Worm (Caenorhabditis elegans) whole organism, late embryonic: ENCODE results near the gene gakh-1.
A peak's percentile ranks its signal among the peaks of the same experiment; 100 is the strongest.

Source experiments
- C38D4.7 ChIP-seq: fragments of 200-800 bp; sonication (Bioruptor generic); optimal IDR thresholded peaks from 2 replicates; lab custom pipeline; 2018; ENCODE audit warnings: mild to moderate bottlenecking, missing genetic modification characterization, moderate library complexity, missing compliant biosample characterization
- T23F11.4 ChIP-seq: fragments of 200-800 bp; sonication (Bioruptor generic); optimal IDR thresholded peaks from 2 replicates; lab custom pipeline; 2018; ENCODE audit warnings: mild to moderate bottlenecking, missing genetic modification characterization, missing compliant biosample characterization
- Y22D7AL.16 ChIP-seq: sonication (generic microtip); optimal IDR thresholded peaks from 2 replicates; lab custom pipeline; 2016; ENCODE audit warnings: missing genetic modification characterization, missing compliant biosample characterization
- ahr-1 ChIP-seq: sonication (generic microtip); optimal IDR thresholded peaks from 2 replicates; lab custom pipeline; 2016; ENCODE audit warnings: missing genetic modification characterization, missing compliant biosample characterization
- ama-1 ChIP-seq: fragments of 150-350 bp; optimal IDR thresholded peaks from 2 replicates; lab custom pipeline; 2014
- ceh-14 ChIP-seq: sonication (generic microtip); optimal IDR thresholded peaks from 2 replicates; lab custom pipeline; 2016; ENCODE audit warnings: missing genotype, missing genetic modification characterization, missing compliant biosample characterization
- ceh-18 ChIP-seq: sonication (generic microtip); optimal IDR thresholded peaks from 2 replicates; lab custom pipeline; 2016; ENCODE audit warnings: missing genetic modification characterization, missing compliant biosample characterization
- ceh-19 ChIP-seq: fragments of 200-800 bp; sonication (Bioruptor generic); optimal IDR thresholded peaks from 2 replicates; lab custom pipeline; 2018; ENCODE audit warnings: mild to moderate bottlenecking, missing genetic modification characterization, missing compliant biosample characterization
- ceh-22 ChIP-seq: sonication (generic microtip); optimal IDR thresholded peaks from 2 replicates; lab custom pipeline; 2017; ENCODE audit warnings: missing biosample characterization, missing genetic modification characterization
- ceh-24 ChIP-seq: sonication (generic microtip); optimal IDR thresholded peaks from 2 replicates; lab custom pipeline; 2016; ENCODE audit warnings: mild to moderate bottlenecking, missing genetic modification characterization, missing compliant biosample characterization
- ceh-31 ChIP-seq: sonication (generic microtip); optimal IDR thresholded peaks from 2 replicates; lab custom pipeline; 2016; ENCODE audit warnings: missing genetic modification characterization, missing compliant biosample characterization
- ceh-34 ChIP-seq: sonication (generic microtip); optimal IDR thresholded peaks from 2 replicates; lab custom pipeline; 2016; ENCODE audit warnings: mild to moderate bottlenecking, missing genetic modification characterization, missing compliant biosample characterization
- ceh-45 ChIP-seq: fragments of 200-800 bp; sonication (Bioruptor generic); IDR thresholded peaks from 2 replicates; pipeline ENCODE4 v1.3.6; 2022; ENCODE audit warnings: missing genetic modification reagents, missing genetic modification characterization, missing compliant biosample characterization
- ceh-48 ChIP-seq: sonication (generic microtip); optimal IDR thresholded peaks from 2 replicates; lab custom pipeline; 2016; ENCODE audit warnings: missing genetic modification characterization, inconsistent platforms, missing compliant biosample characterization
- ceh-6 ChIP-seq: fragments of 200-800 bp; sonication (Bioruptor generic); optimal IDR thresholded peaks from 2 replicates; lab custom pipeline; 2018; ENCODE audit warnings: mild to moderate bottlenecking, missing genetic modification characterization, missing compliant biosample characterization
- ceh-9 ChIP-seq: sonication (generic microtip); optimal IDR thresholded peaks from 2 replicates; lab custom pipeline; 2016; ENCODE audit warnings: mild to moderate bottlenecking, missing genetic modification characterization, inconsistent platforms, missing compliant biosample characterization
- che-1 ChIP-seq: sonication (generic microtip); optimal IDR thresholded peaks from 2 replicates; lab custom pipeline; 2016; ENCODE audit warnings: mild to moderate bottlenecking, missing genetic modification characterization, missing compliant biosample characterization
- dmd-4 ChIP-seq: sonication (generic microtip); optimal IDR thresholded peaks from 2 replicates; lab custom pipeline; 2016; ENCODE audit warnings: borderline replicate concordance, missing genetic modification characterization, missing compliant biosample characterization
- eyg-1 ChIP-seq: sonication (generic microtip); optimal IDR thresholded peaks from 2 replicates; lab custom pipeline; 2016; ENCODE audit warnings: missing genotype, missing genetic modification characterization, missing compliant biosample characterization
- fax-1 ChIP-seq: sonication (generic microtip); optimal IDR thresholded peaks from 2 replicates; lab custom pipeline; 2016; ENCODE audit warnings: missing genotype, missing genetic modification characterization, missing compliant biosample characterization
- fkh-10 ChIP-seq: fragments of 150-350 bp; optimal IDR thresholded peaks from 2 replicates; lab custom pipeline; 2014; ENCODE audit warnings: missing biosample characterization, missing genetic modification reagents, missing genetic modification characterization
- fkh-6 ChIP-seq: sonication (generic microtip); optimal IDR thresholded peaks from 2 replicates; lab custom pipeline; 2016; ENCODE audit warnings: missing genetic modification characterization, missing compliant biosample characterization
- gmeb-2 ChIP-seq: sonication (generic microtip); optimal IDR thresholded peaks from 2 replicates; lab custom pipeline; 2016; ENCODE audit warnings: missing genetic modification characterization, inconsistent platforms, missing compliant biosample characterization
- hlh-13 ChIP-seq: fragments of 200-800 bp; sonication (Bioruptor generic); optimal IDR thresholded peaks from 2 replicates; lab custom pipeline; 2018; ENCODE audit warnings: mild to moderate bottlenecking, missing genetic modification characterization, missing compliant biosample characterization
- hlh-15 ChIP-seq: sonication (generic microtip); optimal IDR thresholded peaks from 2 replicates; lab custom pipeline; 2016; ENCODE audit warnings: missing genetic modification characterization, missing compliant biosample characterization
- hlh-8 ChIP-seq: sonication (generic microtip); optimal IDR thresholded peaks from 2 replicates; lab custom pipeline; 2016; ENCODE audit warnings: missing genotype, missing genetic modification characterization, missing compliant biosample characterization
- madf-2 ChIP-seq: sonication (generic microtip); optimal IDR thresholded peaks from 2 replicates; lab custom pipeline; 2017; ENCODE audit warnings: missing genetic modification characterization, missing compliant biosample characterization
- nfya-1 ChIP-seq: sonication (generic microtip); optimal IDR thresholded peaks from 2 replicates; lab custom pipeline; 2017; ENCODE audit warnings: missing genetic modification characterization, mild to moderate bottlenecking, missing compliant biosample characterization, antibody characterized with exemption, moderate library complexity
- pat-9 ChIP-seq: fragments of 200-800 bp; sonication (Bioruptor generic); optimal IDR thresholded peaks from 2 replicates; lab custom pipeline; 2018; ENCODE audit warnings: mild to moderate bottlenecking, missing genetic modification characterization, moderate library complexity, missing compliant biosample characterization
- pax-1 ChIP-seq: fragments of 150-350 bp; optimal IDR thresholded peaks from 2 replicates; lab custom pipeline; 2014; ENCODE audit warnings: missing biosample characterization, missing genetic modification characterization
- pqm-1 ChIP-seq: sonication (generic microtip); optimal IDR thresholded peaks from 2 replicates; lab custom pipeline; 2016; ENCODE audit warnings: missing genetic modification characterization, missing compliant biosample characterization
- syd-9 ChIP-seq: sonication (generic microtip); optimal IDR thresholded peaks from 2 replicates; lab custom pipeline; 2016; ENCODE audit warnings: mild to moderate bottlenecking, missing genetic modification characterization, moderate library complexity, missing compliant biosample characterization
- tbx-7 ChIP-seq: sonication (generic microtip); optimal IDR thresholded peaks from 2 replicates; lab custom pipeline; 2016; ENCODE audit warnings: missing genotype, missing genetic modification characterization, missing compliant biosample characterization
- ttx-3 ChIP-seq: sonication (generic microtip); optimal IDR thresholded peaks from 2 replicates; lab custom pipeline; 2016; ENCODE audit warnings: missing genetic modification reagents, missing genetic modification characterization, missing compliant biosample characterization
- unc-3 ChIP-seq, 2 experiments: fragments of 200-800 bp in 1 of 2; sonication (Bioruptor generic) in 1 of 2; sonication (generic microtip) in 1 of 2; conservative IDR thresholded peaks in 1 of 2; optimal IDR thresholded peaks in 1 of 2; 2 replicates each; pipeline versions ENCODE4 v1.3.6 to Lab custom; 2016 to 2022; ENCODE audit warnings: missing compliant biosample characterization in 2 of 2, missing genetic modification characterization in 2 of 2, missing genetic modification reagents in 1 of 2
- unc-42 ChIP-seq: sonication (generic microtip); optimal IDR thresholded peaks from 2 replicates; lab custom pipeline; 2016; ENCODE audit warnings: missing genotype, missing genetic modification characterization, missing compliant biosample characterization
- unc-55 ChIP-seq: sonication (generic microtip); optimal IDR thresholded peaks from 2 replicates; lab custom pipeline; 2017; ENCODE audit warnings: missing biosample characterization, missing genetic modification reagents, missing genetic modification characterization
- unc-86 ChIP-seq: sonication (generic microtip); optimal IDR thresholded peaks from 2 replicates; lab custom pipeline; 2016; ENCODE audit warnings: missing genetic modification characterization, missing compliant biosample characterization
- ztf-16 ChIP-seq: sonication (generic microtip); optimal IDR thresholded peaks from 2 replicates; lab custom pipeline; 2017; ENCODE audit warnings: missing genetic modification characterization, missing compliant biosample characterization

The gakh-1 gene

ce11 chrX:5801156-5801592, 18.9 kb downstream of the gakh-1 start (continued):
- TF ChIP-seq ama-1 (no peak), ahr-1 (tag; lab: Kevin White, UChicago) (peak; percentile 74), ttx-3 (tag; lab: Kevin White, UChicago) (peak; percentile 78), fkh-6 (tag; lab: Kevin White, UChicago) (peak; percentile 84), fkh-10 (GFP tag; lab: Kevin White, UChicago) (peak; percentile 57), ceh-24 (tag; lab: Kevin White, UChicago) (peak; percentile 52), ceh-14 (tag; lab: Kevin White, UChicago) (peak; percentile 95), eyg-1 (tag; lab: Kevin White, UChicago) (peak; percentile 55), ceh-45 (peak; percentile 83), ceh-9 (peak; percentile 82), unc-86 (tag; lab: Kevin White, UChicago) (peak; percentile 65), C38D4.7 (GFP tag; lab: Kevin White, UChicago) (peak; percentile 80), pax-1 (tag; lab: Kevin White, UChicago) (no peak), pat-9 (tag; lab: Kevin White, UChicago) (peak; percentile 87), Y22D7AL.16 (tag; lab: Kevin White, UChicago) (peak; percentile 72), dmd-4 (peak; percentile 89), madf-2 (peak; percentile 90), hlh-15 (tag; lab: Kevin White, UChicago) (peak; percentile 79), ceh-48 (peak; percentile 78), unc-3 (GFP tag; conservative IDR thresholded peaks at IDR 0.05; lab: Robert Waterston, UW) (peak; percentile 78), unc-3 (tag; optimal IDR thresholded peaks at IDR 0.05; lab: Kevin White, UChicago) (peak; percentile 73), ceh-22 (no peak), ceh-19 (GFP tag; lab: Kevin White, UChicago) (peak; percentile 92), hlh-13 (GFP tag; lab: Kevin White, UChicago) (peak; percentile 89), hlh-8 (peak; percentile 62), che-1 (tag; lab: Kevin White, UChicago) (peak; percentile 82), fax-1 (tag; lab: Kevin White, UChicago) (peak; percentile 86), nfya-1 (tag; lab: Kevin White, UChicago) (peak; percentile 86)

DNA sequence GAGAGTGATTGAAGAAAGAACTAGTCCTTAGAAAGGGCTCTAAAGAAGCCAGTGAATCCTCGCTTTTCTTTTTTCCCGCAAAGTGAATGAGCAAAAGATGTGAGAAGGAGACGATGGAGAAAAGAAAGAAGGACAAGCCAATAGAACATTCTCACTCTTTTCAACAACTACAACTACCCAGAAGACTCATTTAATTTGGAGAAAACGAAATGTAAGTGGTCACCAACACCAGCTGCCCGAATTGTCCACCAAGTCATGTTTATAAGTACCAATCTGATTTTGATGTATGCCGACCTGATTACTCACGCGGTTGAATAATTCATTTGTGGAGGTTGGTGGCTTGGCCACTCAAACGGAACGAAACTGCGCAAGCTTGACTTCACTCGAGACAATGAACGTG, 20.3 kb downstream of the gakh-1 start:
- TF ChIP-seq unc-42 (tag; lab: Kevin White, UChicago) (peak; percentile 65), ceh-22 (no peak), ceh-31 (tag; lab: Kevin White, UChicago) (peak; percentile 49)

DNA sequence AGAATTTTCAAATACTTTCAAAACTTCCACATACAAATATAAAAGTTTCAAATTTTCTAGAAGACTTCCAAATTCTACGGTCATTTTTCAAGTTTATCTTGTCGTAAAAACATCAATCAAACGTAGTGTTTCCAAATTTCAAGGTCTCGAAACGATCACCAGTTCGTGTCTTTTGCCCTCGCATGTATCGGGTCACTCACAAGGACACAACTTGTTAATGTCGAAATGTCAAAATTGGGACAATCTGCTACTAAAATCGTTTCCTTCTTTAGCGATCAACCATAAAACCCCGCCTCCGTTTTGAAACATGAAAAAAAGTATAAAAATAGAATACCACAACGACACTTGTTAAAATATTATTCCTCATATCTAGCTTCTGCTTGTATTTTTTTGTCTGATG, 21.2 kb downstream of the gakh-1 start:
- no peak for TF ChIP-seq ceh-34 (tag; lab: Kevin White, UChicago)
- TF ChIP-seq ttx-3 (tag; lab: Kevin White, UChicago): no peak
- TF ChIP-seq ceh-31 (tag; lab: Kevin White, UChicago): no peak

- TF ChIP-seq madf-2 (no peak), dmd-4 (no peak), gmeb-2 (tag; lab: Kevin White, UChicago) (no peak), syd-9 (tag; lab: Kevin White, UChicago) (no peak), T23F11.4 (no peak), ceh-34 (tag; lab: Kevin White, UChicago) (no peak), ceh-45 (no peak), unc-3 (GFP tag; conservative IDR thresholded peaks at IDR 0.05; lab: Robert Waterston, UW) (no peak), unc-3 (tag; optimal IDR thresholded peaks at IDR 0.05; lab: Kevin White, UChicago) (no peak), Y22D7AL.16 (tag; lab: Kevin White, UChicago) (no peak)
Observed at ce11 chrX:5805872-5806472, 23.7 kb downstream of the gakh-1 start, which contains the start of gene F13D11.3. Gene F13D11.3, minus strand, starts transcription at chrX:5805922.

- TF ChIP-seq ztf-16 (tag; lab: Kevin White, UChicago) (no peak), ceh-18 (tag; lab: Kevin White, UChicago) (no peak), ceh-6 (GFP tag; lab: Kevin White, UChicago) (no peak), pqm-1 (no peak), unc-55 (GFP tag; lab: Kevin White, UChicago) (no peak), fkh-10 (GFP tag; lab: Kevin White, UChicago) (no peak), eyg-1 (tag; lab: Kevin White, UChicago) (no peak), che-1 (tag; lab: Kevin White, UChicago) (no peak), tbx-7 (tag; lab: Kevin White, UChicago) (no peak), gmeb-2 (tag; lab: Kevin White, UChicago) (no peak), hlh-13 (GFP tag; lab: Kevin White, UChicago) (no peak)
Observed at ce11 chrX:5810677-5811076, 28.4 kb downstream of the gakh-1 start.
